Worm (Caenorhabditis elegans): ENCODE results near the gene lon-2.

Gene lon-2

ce11 chrX:4794062-4794461, 45.2 kb upstream of the lon-2 start (continued):
- TF ChIP-seq rcor-1 (GFP tag; IDR thresholded peaks at IDR 0.05) = no peak
- no peak for TF ChIP-seq hlh-12 (tag; optimal IDR thresholded peaks at IDR 0.05)
- no peak for TF ChIP-seq ceh-91 (GFP tag; IDR thresholded peaks at IDR 0.05)
- no peak for TF ChIP-seq sdz-38 (tag; optimal IDR thresholded peaks at IDR 0.05)
- TF ChIP-seq nhr-90 (tag; optimal IDR thresholded peaks at IDR 0.05) = peak; percentile 51
- no peak for TF ChIP-seq snpc-3.4 (tag; optimal IDR thresholded peaks at IDR 0.05)
- no peak for TF ChIP-seq pbrm-1 (GFP tag; IDR thresholded peaks at IDR 0.05)
- no peak for TF ChIP-seq chd-7 (tag; optimal IDR thresholded peaks at IDR 0.05)
- TF ChIP-seq unc-62 (GFP tag; optimal IDR thresholded peaks at IDR 0.05) = peak; percentile 81
- TF ChIP-seq die-1 (tag; optimal IDR thresholded peaks at IDR 0.05) = no peak
- TF ChIP-seq ceh-100 (GFP tag; IDR thresholded peaks at IDR 0.05) = no peak
- TF ChIP-seq rpc-1 (optimal IDR thresholded peaks at IDR 0.05) = no peak
- no peak for TF ChIP-seq rpc-1 (tag; optimal IDR thresholded peaks at IDR 0.05)
- TF ChIP-seq F49E8.2 (tag; optimal IDR thresholded peaks at IDR 0.05; ENCODE audit: insufficient read depth) = no peak
- TF ChIP-seq ztf-3 (GFP tag; optimal IDR thresholded peaks at IDR 0.05) = no peak
- TF ChIP-seq nfyb-1 (GFP tag; IDR thresholded peaks at IDR 0.05) = peak; percentile 65; the same call in 1 of the 2 replicates
- no peak for TF ChIP-seq hmg-20 (GFP tag; IDR thresholded peaks at IDR 0.05)
- no peak for TF ChIP-seq egl-18 (GFP tag; IDR thresholded peaks at IDR 0.05)
- TF ChIP-seq ceh-79 (tag; optimal IDR thresholded peaks at IDR 0.05) = no peak
- TF ChIP-seq nfya-1 (tag; optimal IDR thresholded peaks at IDR 0.05; ENCODE audit: borderline replicate concordance, insufficient read depth) = no peak
- peak in 1 of 2 experiments; percentile 72 for TF ChIP-seq let-607 (tag; optimal IDR thresholded peaks at IDR 0.05)
- TF ChIP-seq K11D2.4 (GFP tag; IDR thresholded peaks at IDR 0.05) = no peak
- peak; percentile 61 for TF ChIP-seq dox-1 (GFP tag; IDR thresholded peaks at IDR 0.05)
- no peak for TF ChIP-seq ama-1 (optimal IDR thresholded peaks at IDR 0.05)
- no peak for TF ChIP-seq ama-1 (GFP tag; optimal IDR thresholded peaks at IDR 0.05)
- TF ChIP-seq bed-2 (GFP tag; IDR thresholded peaks at IDR 0.05) = no peak
- no peak for TF ChIP-seq aptf-3 (GFP tag; IDR thresholded peaks at IDR 0.05)
- TF ChIP-seq ztf-25 (GFP tag; IDR thresholded peaks at IDR 0.05) = no peak
- TF ChIP-seq T07F8.4 (tag; optimal IDR thresholded peaks at IDR 0.05) = no peak
- no peak for TF ChIP-seq snpc-1.1 (tag; optimal IDR thresholded peaks at IDR 0.05; ENCODE audit: insufficient read depth)
- TF ChIP-seq attf-6 (GFP tag; IDR thresholded peaks at IDR 0.05) = no peak
- TF ChIP-seq lin-54 (GFP tag; optimal IDR thresholded peaks at IDR 0.05) = no peak
- peak; percentile 31 for TF ChIP-seq ets-4 (GFP tag; optimal IDR thresholded peaks at IDR 0.05)
- TF ChIP-seq ZK185.1 (tag; optimal IDR thresholded peaks at IDR 0.05; ENCODE audit: poor library complexity, severe bottlenecking) = peak; percentile 2
- TF ChIP-seq C17E4.6 (GFP tag; IDR thresholded peaks at IDR 0.05) = no peak
- peak; percentile 41 for TF ChIP-seq tbp1 (GFP tag; optimal IDR thresholded peaks at IDR 0.05)
- no peak for TF ChIP-seq sea-2 (GFP tag; IDR thresholded peaks at IDR 0.05)
- TF ChIP-seq madf-10 (tag; optimal IDR thresholded peaks at IDR 0.05) = peak; percentile 36
- no peak for TF ChIP-seq him-1 (tag; optimal IDR thresholded peaks at IDR 0.05)
- peak; percentile 96 for TF ChIP-seq nhr-80 (tag; optimal IDR thresholded peaks at IDR 0.05)

- peak; percentile 24 for TF ChIP-seq nhr-80 (tag; optimal IDR thresholded peaks at IDR 0.05)
- no peak for TF ChIP-seq Y79H2A.3 (GFP tag; conservative IDR thresholded peaks at IDR 0.05)
- TF ChIP-seq ceh-100 (GFP tag; IDR thresholded peaks at IDR 0.05) = no peak
- no peak for TF ChIP-seq ztf-22 (GFP tag; optimal IDR thresholded peaks at IDR 0.05)
Observed at ce11 chrX:4792979-4793378, 44.1 kb upstream of the lon-2 start, which contains the start of gene F43C9.1. F43C9.1 (plus strand) TSS chrX:4793279.

All from whole organism, young adult.